Worm (Caenorhabditis elegans): Measurements from ENCODE around the gene prx-2.

prx-2 gene

DNA sequence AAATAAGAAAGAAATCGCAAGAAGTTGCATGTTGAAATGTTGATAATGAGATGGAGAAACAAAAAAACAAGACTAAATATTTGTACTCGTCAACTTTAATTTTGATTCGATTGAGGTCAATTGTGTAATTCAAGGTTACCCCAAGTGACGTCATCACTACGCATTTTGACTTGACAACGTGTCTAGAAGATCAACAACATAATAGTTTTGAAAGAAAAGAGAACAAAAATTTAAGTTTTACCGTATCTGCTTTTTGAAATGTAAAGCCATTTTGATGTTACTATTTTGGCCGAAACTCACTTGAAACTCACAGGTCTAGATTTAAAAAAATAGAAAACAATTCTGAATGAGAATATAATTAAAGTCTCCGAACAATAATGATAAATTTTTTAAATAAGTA, 23.0 kb upstream of the prx-2 start, which contains the start of gene dsl-5:
TSS of gene dsl-5 (minus strand) at position 101 of the 400 bp plus-strand sequence.
- TF ChIP-seq pha-2 (tag; optimal IDR thresholded peaks at IDR 0.05), result no peak
- TF ChIP-seq ceh-34 (tag; optimal IDR thresholded peaks at IDR 0.05), result no peak
- TF ChIP-seq odd-2 (tag; optimal IDR thresholded peaks at IDR 0.05), result no peak
- TF ChIP-seq pqm-1 (tag; optimal IDR thresholded peaks at IDR 0.05), result no peak
- no peak for TF ChIP-seq ceh-14 (tag; optimal IDR thresholded peaks at IDR 0.05)
- TF ChIP-seq pha-4 (tag; optimal IDR thresholded peaks at IDR 0.05), result no peak
- no peak for TF ChIP-seq tbx-7 (tag; optimal IDR thresholded peaks at IDR 0.05)

DNA sequence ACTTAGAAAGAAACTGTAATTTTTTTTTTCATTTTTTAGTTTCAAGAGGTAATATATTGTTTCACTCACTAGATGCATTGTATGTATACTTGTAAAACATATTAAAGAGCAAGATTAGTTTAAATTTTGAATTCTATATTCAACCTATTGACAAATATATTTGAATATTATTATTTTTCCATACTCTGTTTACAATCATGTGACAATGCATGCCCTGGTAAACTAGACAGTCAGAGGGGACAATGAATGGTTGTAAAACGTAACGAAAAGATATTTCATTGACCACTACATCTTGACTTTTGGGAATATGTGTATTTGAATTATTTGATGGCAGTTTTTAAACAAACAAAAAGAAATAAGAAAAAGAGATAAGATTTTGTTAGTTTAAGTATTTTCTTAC, 21.6 kb upstream of the prx-2 start:
- TF ChIP-seq madf-2 (tag; optimal IDR thresholded peaks at IDR 0.05) (no peak), ets-4 (tag; optimal IDR thresholded peaks at IDR 0.05) (no peak), ceh-30 (tag; optimal IDR thresholded peaks at IDR 0.05) (no peak)

DNA sequence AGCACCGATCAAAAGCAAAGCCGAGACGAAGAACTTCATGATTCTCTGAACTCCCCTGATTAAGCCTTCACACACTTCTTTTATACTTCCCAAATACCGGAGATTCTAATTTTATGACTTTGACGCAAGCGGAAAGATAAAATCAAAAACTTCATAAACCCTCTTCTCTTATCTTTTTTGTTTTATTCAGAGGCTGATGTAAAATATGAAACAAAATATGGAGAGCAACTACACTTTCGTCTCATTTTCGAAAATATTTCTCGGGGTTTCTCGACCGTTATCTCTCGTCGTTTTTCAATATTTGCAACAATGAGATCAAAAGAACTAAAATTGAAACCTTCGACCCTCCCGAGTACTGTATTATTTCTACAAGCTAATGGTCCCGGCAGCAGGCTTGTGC, 20.9 kb upstream of the prx-2 start, which contains the start of gene lys-4:
TSS of gene lys-4 (minus strand) at position 115 of the 400 bp plus-strand sequence.
- no peak for TF ChIP-seq pag-3 (tag; optimal IDR thresholded peaks at IDR 0.05; ENCODE audit: borderline replicate concordance)
- no peak for TF ChIP-seq sox-2 (GFP tag; IDR thresholded peaks at IDR 0.05)
- no peak for TF ChIP-seq hlh-8 (tag; optimal IDR thresholded peaks at IDR 0.05)
- no peak for TF ChIP-seq K02D7.2 (tag; optimal IDR thresholded peaks at IDR 0.05)
- TF ChIP-seq hlh-13 (GFP tag; optimal IDR thresholded peaks at IDR 0.05), result no peak
- no peak for TF ChIP-seq pha-2 (tag; optimal IDR thresholded peaks at IDR 0.05)
- TF ChIP-seq ceh-2 (tag; optimal IDR thresholded peaks at IDR 0.05), result no peak
- no peak for TF ChIP-seq C38D4.7 (GFP tag; optimal IDR thresholded peaks at IDR 0.05)
- TF ChIP-seq sox-4 (tag; optimal IDR thresholded peaks at IDR 0.05), result no peak
- TF ChIP-seq pqm-1 (tag; optimal IDR thresholded peaks at IDR 0.05), result no peak
- TF ChIP-seq lim-6 (tag; optimal IDR thresholded peaks at IDR 0.05), result no peak
- no peak for TF ChIP-seq F13H6.1 (tag; optimal IDR thresholded peaks at IDR 0.05)
- TF ChIP-seq nhr-11 (tag; optimal IDR thresholded peaks at IDR 0.05), result no peak
- no peak for TF ChIP-seq tbx-7 (tag; optimal IDR thresholded peaks at IDR 0.05)
- TF ChIP-seq ahr-1 (tag; optimal IDR thresholded peaks at IDR 0.05), result no peak
- TF ChIP-seq ceh-45 (GFP tag; IDR thresholded peaks at IDR 0.05), result no peak

DNA sequence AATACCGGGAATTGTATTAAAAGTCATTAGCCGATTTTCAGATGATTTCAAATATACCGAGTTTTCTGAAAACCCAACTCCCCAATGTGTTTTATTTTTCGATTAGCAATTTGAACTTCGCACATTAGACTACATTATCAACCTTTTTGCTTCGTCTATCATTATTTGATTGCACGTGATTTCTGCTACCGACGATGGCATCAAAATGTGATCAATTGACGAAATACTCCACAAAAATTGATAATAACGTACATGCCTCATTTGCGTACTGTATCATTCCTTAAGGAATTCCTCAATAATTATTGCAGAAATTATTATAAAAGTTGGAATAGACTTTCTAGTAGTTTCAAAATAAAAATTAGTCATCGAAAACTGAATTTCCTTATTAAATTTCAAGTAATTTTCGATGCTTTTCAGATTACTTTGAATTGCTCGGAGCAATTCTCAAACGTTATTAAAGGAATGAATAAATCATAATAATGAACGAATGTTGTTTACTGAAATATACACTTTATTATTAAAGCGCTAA, 20.1 kb upstream of the prx-2 start:
- no peak for TF ChIP-seq syd-9 (tag; optimal IDR thresholded peaks at IDR 0.05)
- TF ChIP-seq ceh-2 (tag; optimal IDR thresholded peaks at IDR 0.05), result no peak
- TF ChIP-seq pha-2 (tag; optimal IDR thresholded peaks at IDR 0.05), result no peak
- no peak for TF ChIP-seq K02D7.2 (tag; optimal IDR thresholded peaks at IDR 0.05)
- no peak for TF ChIP-seq mec-3 (tag; optimal IDR thresholded peaks at IDR 0.05; ENCODE audit: borderline replicate concordance)
- no peak for TF ChIP-seq lin-11 (tag; optimal IDR thresholded peaks at IDR 0.05)

DNA sequence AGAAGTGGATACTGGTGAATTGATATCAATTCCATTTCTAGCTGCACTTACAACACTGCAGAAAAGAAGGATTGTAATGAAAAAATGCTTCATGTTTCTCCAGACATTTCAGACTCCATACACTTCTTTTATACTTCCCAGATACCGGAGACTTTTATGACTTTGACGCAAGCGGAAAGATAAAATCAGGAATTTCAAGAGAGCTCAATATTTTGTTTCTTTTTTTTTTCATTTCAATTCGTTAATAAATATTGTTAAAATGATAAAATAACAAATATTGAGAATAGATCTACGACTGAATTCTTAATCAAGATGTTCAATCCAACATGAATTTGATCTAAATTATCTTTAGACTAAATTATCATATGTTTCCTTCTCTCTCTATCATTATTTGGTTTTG, 18.4 kb upstream of the prx-2 start, which contains the start of gene lys-5:
TSS of gene lys-5 (minus strand) at position 101 of the 400 bp plus-strand sequence.
- TF ChIP-seq ceh-9 (tag; optimal IDR thresholded peaks at IDR 0.05) (no peak), unc-42 (tag; optimal IDR thresholded peaks at IDR 0.05) (no peak), ahr-1 (tag; optimal IDR thresholded peaks at IDR 0.05) (no peak), ceh-31 (tag; optimal IDR thresholded peaks at IDR 0.05) (no peak), tbx-7 (tag; optimal IDR thresholded peaks at IDR 0.05) (no peak), ceh-19 (GFP tag; optimal IDR thresholded peaks at IDR 0.05) (no peak), K09A11.1 (tag; optimal IDR thresholded peaks at IDR 0.05; ENCODE audit: insufficient read depth) (no peak), unc-3 (GFP tag; conservative IDR thresholded peaks at IDR 0.05) (no peak), unc-3 (tag; optimal IDR thresholded peaks at IDR 0.05) (no peak), K02D7.2 (tag; optimal IDR thresholded peaks at IDR 0.05) (no peak), nfya-1 (tag; optimal IDR thresholded peaks at IDR 0.05) (no peak), ceh-48 (tag; optimal IDR thresholded peaks at IDR 0.05) (no peak), ceh-24 (tag; optimal IDR thresholded peaks at IDR 0.05) (no peak), ets-4 (tag; optimal IDR thresholded peaks at IDR 0.05) (no peak)

Data from whole organism, late embryonic.